Worm (Caenorhabditis elegans): ENCODE results near the gene sgnh-1.

The sgnh-1 gene

ce11 chrIV:4890543-4890942 is 830 bp downstream of the sgnh-1 start, which contains the start of gene T08B6.9:
Gene T08B6.9 (plus strand): TSS chrIV:4890843.
- TF ChIP-seq zip-8 (tag; optimal IDR thresholded peaks at IDR 0.05) = no peak
- TF ChIP-seq mls-2 (tag; optimal IDR thresholded peaks at IDR 0.05) = no peak
- no peak for TF ChIP-seq pha-4 (tag; optimal IDR thresholded peaks at IDR 0.05)
- no peak for TF ChIP-seq mep-1 (tag; optimal IDR thresholded peaks at IDR 0.05)
- TF ChIP-seq ceh-39 (tag; optimal IDR thresholded peaks at IDR 0.05) = no peak
- no peak for TF ChIP-seq nhr-28 (tag; optimal IDR thresholded peaks at IDR 0.05)
- TF ChIP-seq bed-3 (GFP tag; optimal IDR thresholded peaks at IDR 0.05) = no peak
- no peak for TF ChIP-seq elt-1 (tag; optimal IDR thresholded peaks at IDR 0.05; ENCODE audit: borderline replicate concordance, insufficient read depth)
- TF ChIP-seq snpc-4 (tag; optimal IDR thresholded peaks at IDR 0.05) = no peak
- no peak for TF ChIP-seq M03D4.4 (tag; optimal IDR thresholded peaks at IDR 0.05)
- TF ChIP-seq hlh-1 (tag; optimal IDR thresholded peaks at IDR 0.05) = no peak
- TF ChIP-seq nhr-76 (tag; optimal IDR thresholded peaks at IDR 0.05) = no peak
- TF ChIP-seq elt-3 (tag; optimal IDR thresholded peaks at IDR 0.05) = no peak
- no peak for TF ChIP-seq blmp-1 (tag; optimal IDR thresholded peaks at IDR 0.05)
- TF ChIP-seq flh-1 (GFP tag; optimal IDR thresholded peaks at IDR 0.05) = no peak
- no peak for TF ChIP-seq ceh-43 (GFP tag; optimal IDR thresholded peaks at IDR 0.05)
- TF ChIP-seq unc-39 (tag; optimal IDR thresholded peaks at IDR 0.05) = no peak

DNA sequence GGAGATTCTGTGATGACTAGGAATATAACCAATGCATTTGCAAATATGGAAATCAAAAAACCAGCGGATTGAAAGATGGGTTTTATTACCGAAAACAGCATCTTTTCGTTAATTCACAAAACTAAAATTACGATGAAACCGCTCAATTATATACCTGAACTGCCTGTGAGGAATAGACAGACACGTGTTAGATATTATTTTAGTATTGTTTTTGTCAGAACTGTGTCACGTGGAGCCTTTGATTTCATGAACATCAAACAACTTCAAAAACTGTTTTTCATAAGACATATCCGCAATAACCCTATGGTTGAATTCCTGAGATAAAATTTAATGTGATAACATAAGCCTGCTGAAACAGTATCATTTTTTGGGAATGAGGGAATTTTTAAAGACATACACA is 14.2 kb downstream of the sgnh-1 start, which contains the start of gene str-161:
str-161 (minus strand) TSS at position 101 of the 400 bp plus-strand sequence.
- TF ChIP-seq elt-3 (tag; optimal IDR thresholded peaks at IDR 0.05) (no peak), bed-3 (GFP tag; optimal IDR thresholded peaks at IDR 0.05) (no peak), unc-120 (tag; optimal IDR thresholded peaks at IDR 0.05; ENCODE audit: poor library complexity, severe bottlenecking) (no peak), nhr-2 (tag; optimal IDR thresholded peaks at IDR 0.05) (no peak)

- TF ChIP-seq sptf-1 (tag; optimal IDR thresholded peaks at IDR 0.05) = no peak
- no peak for TF ChIP-seq zip-8 (tag; optimal IDR thresholded peaks at IDR 0.05)
- TF ChIP-seq ztf-11 (tag; optimal IDR thresholded peaks at IDR 0.05) = no peak
- TF ChIP-seq ces-1 (GFP tag; optimal IDR thresholded peaks at IDR 0.05) = no peak
- TF ChIP-seq M03D4.4 (tag; optimal IDR thresholded peaks at IDR 0.05) = no peak
- no peak for TF ChIP-seq mab-5 (tag; optimal IDR thresholded peaks at IDR 0.05)
- TF ChIP-seq flh-1 (GFP tag; optimal IDR thresholded peaks at IDR 0.05) = no peak
- TF ChIP-seq ceh-83 (GFP tag; optimal IDR thresholded peaks at IDR 0.05) = no peak
- TF ChIP-seq hlh-1 (tag; optimal IDR thresholded peaks at IDR 0.05) = no peak
- no peak for TF ChIP-seq drap-1 (GFP tag; optimal IDR thresholded peaks at IDR 0.05)
- TF ChIP-seq ham-2 (GFP tag; optimal IDR thresholded peaks at IDR 0.05) = no peak
- no peak for TF ChIP-seq sem-2 (GFP tag; optimal IDR thresholded peaks at IDR 0.05)
- no peak for TF ChIP-seq lin-32 (GFP tag; optimal IDR thresholded peaks at IDR 0.05)
- TF ChIP-seq snpc-4 (tag; optimal IDR thresholded peaks at IDR 0.05) = no peak
- no peak for TF ChIP-seq bed-3 (GFP tag; optimal IDR thresholded peaks at IDR 0.05)
- TF ChIP-seq blmp-1 (tag; optimal IDR thresholded peaks at IDR 0.05) = no peak
Observed at ce11 chrIV:4905645-4906135, 16.0 kb downstream of the sgnh-1 start, which contains the start of gene T08B6.4. Gene T08B6.4 (plus strand): TSS chrIV:4905695.

- no peak for TF ChIP-seq nhr-12 (tag; optimal IDR thresholded peaks at IDR 0.05)
- no peak for TF ChIP-seq zip-8 (tag; optimal IDR thresholded peaks at IDR 0.05)
- no peak for TF ChIP-seq lin-32 (GFP tag; optimal IDR thresholded peaks at IDR 0.05)
- TF ChIP-seq sem-2 (GFP tag; optimal IDR thresholded peaks at IDR 0.05) = no peak
- TF ChIP-seq blmp-1 (tag; optimal IDR thresholded peaks at IDR 0.05) = no peak
- TF ChIP-seq nhr-76 (tag; optimal IDR thresholded peaks at IDR 0.05) = no peak
- no peak for TF ChIP-seq cnd-1 (tag; optimal IDR thresholded peaks at IDR 0.05)
- TF ChIP-seq ham-2 (GFP tag; optimal IDR thresholded peaks at IDR 0.05) = no peak
- TF ChIP-seq nhr-28 (tag; optimal IDR thresholded peaks at IDR 0.05) = no peak
- TF ChIP-seq elt-1 (tag; optimal IDR thresholded peaks at IDR 0.05; ENCODE audit: borderline replicate concordance, insufficient read depth) = no peak
- no peak for TF ChIP-seq flh-1 (GFP tag; optimal IDR thresholded peaks at IDR 0.05)
- no peak for TF ChIP-seq nhr-2 (tag; optimal IDR thresholded peaks at IDR 0.05)
- no peak for TF ChIP-seq sptf-1 (tag; optimal IDR thresholded peaks at IDR 0.05)
- TF ChIP-seq unc-62 (GFP tag; optimal IDR thresholded peaks at IDR 0.05) = no peak
- TF ChIP-seq lin-13 (tag; optimal IDR thresholded peaks at IDR 0.05) = no peak
- TF ChIP-seq bed-3 (GFP tag; optimal IDR thresholded peaks at IDR 0.05) = no peak
- TF ChIP-seq mep-1 (tag; optimal IDR thresholded peaks at IDR 0.05) = no peak
- TF ChIP-seq ceh-39 (tag; optimal IDR thresholded peaks at IDR 0.05) = no peak
- TF ChIP-seq unc-39 (tag; optimal IDR thresholded peaks at IDR 0.05) = no peak
- no peak for TF ChIP-seq ceh-43 (GFP tag; optimal IDR thresholded peaks at IDR 0.05)
Observed at ce11 chrIV:4909039-4909438, 19.3 kb downstream of the sgnh-1 start, which contains the start of gene str-159. Gene str-159 (plus strand): TSS chrIV:4909339.
